Worm (Caenorhabditis elegans): ENCODE data around the gene Y102A11A.9.

- no peak for TF ChIP-seq lsy-2 (tag; optimal IDR thresholded peaks at IDR 0.05)
- no peak for TF ChIP-seq unc-62 (GFP tag; optimal IDR thresholded peaks at IDR 0.05)
- no peak for TF ChIP-seq hlh-1 (tag; optimal IDR thresholded peaks at IDR 0.05)
- no peak for TF ChIP-seq lin-13 (tag; optimal IDR thresholded peaks at IDR 0.05)
- no peak for TF ChIP-seq nhr-76 (tag; optimal IDR thresholded peaks at IDR 0.05)
- no peak for TF ChIP-seq lin-32 (GFP tag; optimal IDR thresholded peaks at IDR 0.05)
- TF ChIP-seq snpc-4 (tag; optimal IDR thresholded peaks at IDR 0.05) = no peak
- no peak for TF ChIP-seq unc-39 (tag; optimal IDR thresholded peaks at IDR 0.05)
- no peak for TF ChIP-seq zip-8 (tag; optimal IDR thresholded peaks at IDR 0.05)
Measured at ce11 chrX:2012491-2013201, at the start of gene Y102A11A.9.

All from whole organism, mixed stage, embryonic.